Fruit fly (Drosophila melanogaster) whole organism, embryonic: Measurements from ENCODE around the gene CG10283.

Experiments used
- ATbp ChIP-seq: fragments of 200-800 bp; sonication (Bioruptor generic); optimal IDR thresholded peaks from 2 replicates; lab custom pipeline; 2017; ENCODE audit warnings: missing biosample characterization, mild to moderate bottlenecking, missing genetic modification characterization, missing genetic modification reagents
- Abd-B ChIP-seq: fragments of 200-800 bp; sonication (Bioruptor generic); optimal IDR thresholded peaks from 2 replicates; lab custom pipeline; 2018; ENCODE audit warnings: missing biosample characterization, mild to moderate bottlenecking, missing genetic modification characterization, moderate library complexity
- Adf1 ChIP-seq: fragments of 200-800 bp; sonication (Bioruptor generic); IDR thresholded peaks from 2 replicates; pipeline ENCODE4 v1.3.6; 2022; ENCODE audit warnings: missing biosample characterization, missing genetic modification characterization
- Asciz ChIP-seq: fragments of 200-800 bp; sonication (Bioruptor generic); optimal IDR thresholded peaks from 2 replicates; lab custom pipeline; 2017; ENCODE audit warnings: missing biosample characterization, mild to moderate bottlenecking, missing genetic modification characterization, missing genetic modification reagents
- Atf-2 ChIP-seq: fragments of 200-800 bp; sonication (Bioruptor generic); optimal IDR thresholded peaks from 2 replicates; lab custom pipeline; 2016; ENCODE audit warnings: missing biosample characterization, missing genetic modification characterization
- CG11247 ChIP-seq: fragments of 200-800 bp; sonication (Bioruptor generic); IDR thresholded peaks from 2 replicates; pipeline ENCODE4 v1.3.6; 2022; ENCODE audit warnings: missing biosample characterization, missing genetic modification characterization
- CG12659 ChIP-seq: fragments of 200-800 bp; sonication (Bioruptor generic); optimal IDR thresholded peaks from 3 replicates; lab custom pipeline; 2017; ENCODE audit warnings: mild to moderate bottlenecking, missing biosample characterization, missing genetic modification reagents, missing genetic modification characterization
- CG14014 ChIP-seq: fragments of 200-800 bp; sonication (Bioruptor generic); IDR thresholded peaks from 2 replicates; pipeline ENCODE4 v1.3.6; 2022; ENCODE audit warnings: missing biosample characterization, missing genetic modification characterization
- CG15696 ChIP-seq: fragments of 200-800 bp; sonication (Bioruptor generic); optimal IDR thresholded peaks from 2 replicates; lab custom pipeline; 2019; ENCODE audit warnings: missing biosample characterization, mild to moderate bottlenecking, missing genetic modification characterization, moderate library complexity
- CG16779 ChIP-seq: fragments of 200-800 bp; sonication (Bioruptor generic); IDR thresholded peaks from 2 replicates; pipeline ENCODE4 v1.3.6; 2022; ENCODE audit warnings: missing biosample characterization, missing genetic modification characterization
- CG17328 ChIP-seq: fragments of 200-800 bp; sonication (Bioruptor generic); IDR thresholded peaks from 2 replicates; pipeline ENCODE4 v1.3.6; 2022; ENCODE audit warnings: missing biosample characterization, missing genetic modification characterization
- CG18262 ChIP-seq: fragments of 200-800 bp; optimal IDR thresholded peaks from 3 replicates; lab custom pipeline; 2019; ENCODE audit warnings: missing biosample characterization, mild to moderate bottlenecking, missing genetic modification characterization, moderate library complexity
- CG18476 ChIP-seq: fragments of 200-800 bp; sonication (Bioruptor generic); optimal IDR thresholded peaks from 2 replicates; lab custom pipeline; 2016; ENCODE audit warnings: missing biosample characterization, mild to moderate bottlenecking, missing genetic modification characterization
- CG30020 ChIP-seq: fragments of 200-800 bp; optimal IDR thresholded peaks from 2 replicates; lab custom pipeline; 2019; ENCODE audit warnings: missing biosample characterization, mild to moderate bottlenecking, missing genetic modification characterization, moderate library complexity
- CG33557 ChIP-seq: fragments of 200-800 bp; sonication (Bioruptor generic); optimal IDR thresholded peaks from 2 replicates; lab custom pipeline; 2019; ENCODE audit warnings: missing biosample characterization, mild to moderate bottlenecking, missing genetic modification characterization, moderate library complexity
- CG5180 ChIP-seq: fragments of 200-800 bp; sonication (Bioruptor generic); optimal IDR thresholded peaks from 3 replicates; lab custom pipeline; 2017; ENCODE audit warnings: missing biosample characterization, missing genetic modification characterization, mild to moderate bottlenecking, moderate library complexity, missing genetic modification reagents
- CG5953 ChIP-seq: fragments of 200-800 bp; sonication (Bioruptor generic); IDR thresholded peaks from 2 replicates; pipeline ENCODE4 v1.3.6; 2022; ENCODE audit warnings: missing biosample characterization, missing genetic modification characterization
- CG8089 ChIP-seq: fragments of 200-800 bp; sonication (Bioruptor generic); optimal IDR thresholded peaks from 3 replicates; lab custom pipeline; 2016; ENCODE audit warnings: missing biosample characterization, missing genetic modification characterization
- CG9437 ChIP-seq: fragments of 200-800 bp; sonication (Bioruptor generic); optimal IDR thresholded peaks from 2 replicates; lab custom pipeline; 2018; ENCODE audit warnings: missing biosample characterization, mild to moderate bottlenecking, missing genetic modification characterization
- Dad ChIP-seq: fragments of 200-800 bp; sonication (Bioruptor generic); optimal IDR thresholded peaks from 3 replicates; lab custom pipeline; 2016; ENCODE audit warnings: missing biosample characterization, missing genetic modification characterization
- Deaf1 ChIP-seq: fragments of 200-800 bp; optimal IDR thresholded peaks from 3 replicates; lab custom pipeline; 2019; ENCODE audit warnings: missing biosample characterization, mild to moderate bottlenecking, missing genetic modification characterization, moderate library complexity
- Doc2 ChIP-seq: fragments of 200-800 bp; sonication (Bioruptor generic); IDR thresholded peaks from 2 replicates; pipeline ENCODE4 v1.3.6; 2022; ENCODE audit warnings: missing biosample characterization, missing genetic modification characterization
- Hand ChIP-seq: fragments of 200-800 bp; sonication (Bioruptor generic); optimal IDR thresholded peaks from 2 replicates; lab custom pipeline; 2017; ENCODE audit warnings: mild to moderate bottlenecking, missing biosample characterization, missing genetic modification reagents, missing genetic modification characterization
- Jarid2 ChIP-seq: fragments of 200-800 bp; sonication (Bioruptor generic); optimal IDR thresholded peaks from 3 replicates; lab custom pipeline; 2017; ENCODE audit warnings: mild to moderate bottlenecking, missing biosample characterization, missing genetic modification reagents, missing genetic modification characterization
- Mrtf ChIP-seq: fragments of 200-800 bp; sonication (Bioruptor generic); IDR thresholded peaks from 3 replicates; pipeline ENCODE4 v1.3.6; 2022; ENCODE audit warnings: missing biosample characterization, missing genetic modification characterization
- NC2β ChIP-seq: fragments of 200-800 bp; sonication (Bioruptor generic); optimal IDR thresholded peaks from 2 replicates; lab custom pipeline; 2016; ENCODE audit warnings: missing biosample characterization, missing genetic modification characterization
- Nf-YC ChIP-seq: fragments of 200-800 bp; optimal IDR thresholded peaks from 3 replicates; lab custom pipeline; 2019; ENCODE audit warnings: missing biosample characterization, mild to moderate bottlenecking, missing genetic modification characterization, moderate library complexity
- Oaz ChIP-seq: fragments of 200-800 bp; sonication (Bioruptor generic); IDR thresholded peaks from 2 replicates; pipeline ENCODE4 v1.3.6; 2022; ENCODE audit warnings: missing biosample characterization, missing genetic modification characterization
- Ptx1 ChIP-seq: fragments of 200-800 bp; sonication (Bioruptor generic); IDR thresholded peaks from 2 replicates; pipeline ENCODE4 v1.3.6; 2022; ENCODE audit warnings: missing biosample characterization, missing genetic modification characterization
- Taf1 ChIP-seq: fragments of 200-800 bp; sonication (Bioruptor generic); IDR thresholded peaks from 2 replicates; pipeline ENCODE4 v1.3.6; 2022; ENCODE audit warnings: missing biosample characterization, missing genetic modification characterization
- abd-A ChIP-seq: fragments of 200-800 bp; sonication (Bioruptor generic); optimal IDR thresholded peaks from 3 replicates; lab custom pipeline; 2019; ENCODE audit warnings: missing biosample characterization, mild to moderate bottlenecking, missing genetic modification characterization, moderate library complexity
- cas ChIP-seq: fragments of 200-800 bp; sonication (Bioruptor generic); IDR thresholded peaks from 2 replicates; pipeline ENCODE4 v1.3.6; 2022; ENCODE audit warnings: missing biosample characterization, missing genetic modification characterization
- cg ChIP-seq: fragments of 200-800 bp; sonication (Bioruptor generic); optimal IDR thresholded peaks from 3 replicates; lab custom pipeline; 2019; ENCODE audit warnings: missing biosample characterization, mild to moderate bottlenecking, missing genetic modification characterization, moderate library complexity
- dysf ChIP-seq: fragments of 200-800 bp; sonication (Bioruptor generic); IDR thresholded peaks from 3 replicates; pipeline ENCODE4 v1.3.6; 2022; ENCODE audit warnings: missing biosample characterization, missing genetic modification characterization
- fd3F ChIP-seq: fragments of 200-800 bp; sonication (Bioruptor generic); optimal IDR thresholded peaks from 2 replicates; lab custom pipeline; 2018; ENCODE audit warnings: missing biosample characterization, mild to moderate bottlenecking, missing genetic modification characterization, moderate library complexity
- fd96Cb ChIP-seq: fragments of 200-800 bp; sonication (Bioruptor generic); optimal IDR thresholded peaks from 2 replicates; lab custom pipeline; 2018; ENCODE audit warnings: missing biosample characterization, mild to moderate bottlenecking, missing genetic modification characterization, moderate library complexity
- fu2 ChIP-seq: fragments of 200-800 bp; sonication (Bioruptor generic); optimal IDR thresholded peaks from 2 replicates; lab custom pipeline; 2016; ENCODE audit warnings: missing biosample characterization, missing genetic modification characterization
- gce ChIP-seq: fragments of 200-800 bp; sonication (Bioruptor generic); IDR thresholded peaks from 3 replicates; pipeline ENCODE4 v1.3.6; 2022; ENCODE audit warnings: missing biosample characterization, missing genetic modification characterization
- gem ChIP-seq: fragments of 200-800 bp; sonication (Bioruptor generic); optimal IDR thresholded peaks from 2 replicates; lab custom pipeline; 2019; ENCODE audit warnings: missing biosample characterization, mild to moderate bottlenecking, missing genetic modification characterization, moderate library complexity
- gsb-n ChIP-seq: fragments of 200-800 bp; sonication (Bioruptor generic); optimal IDR thresholded peaks from 3 replicates; lab custom pipeline; 2018; ENCODE audit warnings: missing biosample characterization, mild to moderate bottlenecking, missing genetic modification characterization
- jing ChIP-seq: fragments of 200-800 bp; sonication (Bioruptor generic); optimal IDR thresholded peaks from 2 replicates; lab custom pipeline; 2018; ENCODE audit warnings: missing biosample characterization, mild to moderate bottlenecking, missing genetic modification characterization
- knrl ChIP-seq: fragments of 200-800 bp; sonication (Bioruptor generic); IDR thresholded peaks from 3 replicates; pipeline ENCODE4 v1.3.6; 2022; ENCODE audit warnings: missing biosample characterization, missing genetic modification characterization; ENCODE audit not compliant: partially characterized antibody
- luna ChIP-seq: fragments of 200-800 bp; sonication (Bioruptor generic); optimal IDR thresholded peaks from 2 replicates; lab custom pipeline; 2016; ENCODE audit warnings: missing biosample characterization, missing genetic modification characterization
- mirr ChIP-seq: fragments of 200-800 bp; sonication (Bioruptor generic); optimal IDR thresholded peaks from 3 replicates; lab custom pipeline; 2018; ENCODE audit warnings: missing biosample characterization, mild to moderate bottlenecking, missing genetic modification characterization
- odd ChIP-seq: fragments of 200-800 bp; sonication (Bioruptor generic); optimal IDR thresholded peaks from 2 replicates; lab custom pipeline; 2017; ENCODE audit warnings: missing biosample characterization, mild to moderate bottlenecking, missing genetic modification characterization
- peb ChIP-seq: fragments of 200-800 bp; sonication (Bioruptor generic); IDR thresholded peaks from 2 replicates; pipeline ENCODE4 v1.3.6; 2022; ENCODE audit warnings: missing biosample characterization, missing genetic modification characterization
- sens ChIP-seq: fragments of 200-800 bp; sonication (Bioruptor generic); peaks from one replicate; lab custom pipeline; 2016; ENCODE audit warnings: missing biosample characterization, missing genetic modification characterization
- so ChIP-seq: fragments of 200-800 bp; sonication (Bioruptor generic); IDR thresholded peaks from 3 replicates; pipeline ENCODE4 v1.3.6; 2022; ENCODE audit warnings: missing biosample characterization, missing genetic modification characterization
- sr ChIP-seq: fragments of 200-800 bp; sonication (Bioruptor generic); IDR thresholded peaks from 3 replicates; pipeline ENCODE4 v1.3.6; 2022; ENCODE audit warnings: missing biosample characterization, missing genetic modification characterization
- vnd ChIP-seq: fragments of 200-800 bp; sonication (Bioruptor generic); IDR thresholded peaks from 3 replicates; pipeline ENCODE4 v1.3.6; 2022; ENCODE audit warnings: missing biosample characterization, missing genetic modification characterization; ENCODE audit not compliant: partially characterized antibody
- wek ChIP-seq: fragments of 200-800 bp; sonication (Bioruptor generic); optimal IDR thresholded peaks from 3 replicates; lab custom pipeline; 2018; ENCODE audit warnings: missing biosample characterization, mild to moderate bottlenecking, missing genetic modification characterization, moderate library complexity

CG10283 gene

DNA sequence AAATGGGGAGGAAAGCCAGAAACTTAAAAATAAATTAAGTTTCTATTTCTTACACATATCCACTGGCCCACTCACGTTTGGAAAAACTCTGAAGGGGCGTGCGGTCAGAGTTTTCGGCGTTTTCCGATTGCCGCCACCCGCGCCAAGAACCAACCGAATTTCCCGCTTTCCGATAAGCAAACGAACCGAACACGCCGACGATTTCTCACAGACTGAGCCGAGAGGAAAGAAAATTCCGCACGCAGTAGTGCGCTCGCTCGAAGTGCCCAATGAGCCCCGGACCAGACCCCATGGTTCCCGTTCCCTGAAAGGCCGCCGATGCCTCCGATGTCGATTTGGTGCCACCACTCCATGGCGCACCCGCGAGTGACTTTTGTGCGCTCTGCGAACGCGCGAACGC lies 19.4 kb upstream of the CG10283 start, which contains the start of gene kon (continued):
- TF ChIP-seq Atf-2 (GFP tag; lab: Kevin White, UChicago) = no peak
- TF ChIP-seq CG12659 (GFP tag; lab: Kevin White, UChicago) = no peak
- TF ChIP-seq CG5180 = no peak
- no peak for TF ChIP-seq fd96Cb (tag; lab: Kevin White, UChicago)
- no peak for TF ChIP-seq Abd-B (GFP tag; lab: Kevin White, UChicago)
- 0 out of 3 replicates have a peak, but pooled peaks have one; percentile 22 for TF ChIP-seq gce (GFP tag; lab: Robert Waterston, UW)
- no peak for TF ChIP-seq CG15696
- no peak for TF ChIP-seq abd-A (tag; lab: Kevin White, UChicago)
- TF ChIP-seq Oaz (GFP tag; lab: Robert Waterston, UW) = no peak
- 0 out of 2 replicates have a peak, but pooled peaks have one; percentile 16 for TF ChIP-seq CG11247
- no peak for TF ChIP-seq CG14014
- 0 out of 3 replicates have a peak, but pooled peaks have one; percentile 34 for TF ChIP-seq so (GFP tag; lab: Robert Waterston, UW)
- TF ChIP-seq Asciz (GFP tag; lab: Kevin White, UChicago) = no peak
- no peak for TF ChIP-seq CG30020
- 0 out of 2 replicates have a peak, but pooled peaks have one; percentile 13 for TF ChIP-seq Adf1 (GFP tag; lab: Robert Waterston, UW)
- TF ChIP-seq CG33557 (GFP tag; lab: Kevin White, UChicago) = no peak
- peak; percentile 71 for TF ChIP-seq sr (GFP tag; lab: Robert Waterston, UW)
- TF ChIP-seq CG16779 (GFP tag; lab: Robert Waterston, UW) = no peak
- no peak for TF ChIP-seq Hand (GFP tag; lab: Kevin White, UChicago)
- no peak for TF ChIP-seq vnd (GFP tag; lab: Robert Waterston, UW)
- no peak for TF ChIP-seq Nf-YC
- no peak for TF ChIP-seq CG5953 (GFP tag; lab: Robert Waterston, UW)
- TF ChIP-seq wek = no peak
- peak; percentile 6; the same call in 1 of the 3 replicates for TF ChIP-seq dysf
- TF ChIP-seq fu2 (GFP tag; lab: Kevin White, UChicago) = no peak
- peak; percentile 76 for TF ChIP-seq Jarid2 (GFP tag; lab: Kevin White, UChicago)
- TF ChIP-seq CG18476 (GFP tag; lab: Kevin White, UChicago) = no peak
- TF ChIP-seq fd3F = no peak
- TF ChIP-seq peb (GFP tag; lab: Robert Waterston, UW) = no peak
- TF ChIP-seq jing (GFP tag; lab: Kevin White, UChicago) = no peak
- no peak for TF ChIP-seq gem (tag; lab: Kevin White, UChicago)
- TF ChIP-seq knrl (GFP tag; lab: Robert Waterston, UW) = peak; percentile 26; the same call in 1 of the 3 replicates
- TF ChIP-seq cg (GFP tag; lab: Kevin White, UChicago) = no peak
- no peak for TF ChIP-seq CG9437
- TF ChIP-seq Doc2 = no peak
- TF ChIP-seq CG17328 (GFP tag; lab: Robert Waterston, UW) = 0 out of 2 replicates have a peak, but pooled peaks have one; percentile 11
- TF ChIP-seq CG18262 (tag; lab: Kevin White, UChicago) = no peak
- TF ChIP-seq Ptx1 (GFP tag; lab: Robert Waterston, UW) = no peak
- TF ChIP-seq mirr = no peak
- no peak for TF ChIP-seq Mrtf
- TF ChIP-seq Taf1 (GFP tag; lab: Robert Waterston, UW) = no peak
- no peak for TF ChIP-seq CG8089 (GFP tag; lab: Kevin White, UChicago)
- TF ChIP-seq luna (GFP tag; lab: Kevin White, UChicago) = no peak
- no peak for TF ChIP-seq cas
- no peak for TF ChIP-seq Dad (GFP tag; lab: Kevin White, UChicago)
- no peak for TF ChIP-seq odd (GFP tag; lab: Kevin White, UChicago)
- TF ChIP-seq sens = peak; percentile 82
- no peak for TF ChIP-seq NC2β (GFP tag; lab: Kevin White, UChicago)
- no peak for TF ChIP-seq ATbp
- no peak for TF ChIP-seq gsb-n
- peak; percentile 89 for TF ChIP-seq Deaf1 (tag; lab: Kevin White, UChicago)
